Fruit fly (Drosophila melanogaster): ENCODE data around the gene rdx.

The rdx gene

dm6 chr3R:14007550-14007949 is 24.3 kb downstream of the rdx start (continued):
- TF ChIP-seq Neu2 (GFP tag; optimal IDR thresholded peaks at IDR 0.05; ENCODE audit: borderline replicate concordance) (no peak), luna (GFP tag; optimal IDR thresholded peaks at IDR 0.05) (no peak), zfh1 (GFP tag; IDR thresholded peaks at IDR 0.05) (no peak), Lpt (GFP tag; optimal IDR thresholded peaks at IDR 0.05) (no peak), CG10979 (tag; optimal IDR thresholded peaks at IDR 0.05) (peak; percentile 67), lov (optimal IDR thresholded peaks at IDR 0.05) (no peak), lov (GFP tag; IDR thresholded peaks at IDR 0.05) (no peak), dysf (GFP tag; IDR thresholded peaks at IDR 0.05) (no peak), CG14050 (GFP tag; IDR thresholded peaks at IDR 0.05) (no peak), CG15696 (tag; optimal IDR thresholded peaks at IDR 0.05) (peak; percentile 54), CG14710 (tag; optimal IDR thresholded peaks at IDR 0.05) (peak; percentile 54), shn (GFP tag; optimal IDR thresholded peaks at IDR 0.05) (no peak), Asciz (GFP tag; optimal IDR thresholded peaks at IDR 0.05) (no peak), Drgx (GFP tag; IDR thresholded peaks at IDR 0.05) (peak; percentile 81), CG15514 (GFP tag; optimal IDR thresholded peaks at IDR 0.05) (peak; percentile 9), CG7372 (GFP tag; IDR thresholded peaks at IDR 0.05) (no peak), CG14965 (GFP tag; optimal IDR thresholded peaks at IDR 0.05; ENCODE audit: borderline replicate concordance) (no peak), Jarid2 (GFP tag; optimal IDR thresholded peaks at IDR 0.05) (peak; percentile 6), gsb-n (tag; optimal IDR thresholded peaks at IDR 0.05) (peak; percentile 25), phol (tag; optimal IDR thresholded peaks at IDR 0.05) (peak; percentile 14), CG7987 (GFP tag; optimal IDR thresholded peaks at IDR 0.05) (no peak), CG6272 (GFP tag; IDR thresholded peaks at IDR 0.05) (no peak), caup (GFP tag; optimal IDR thresholded peaks at IDR 0.05; ENCODE audit: severe bottlenecking) (no peak), MTF-1 (GFP tag; optimal IDR thresholded peaks at IDR 0.05; ENCODE audit: borderline replicate concordance) (no peak), fd96Cb (tag; optimal IDR thresholded peaks at IDR 0.05) (peak; percentile 20), toy (GFP tag; IDR thresholded peaks at IDR 0.05) (no peak), Fer1 (GFP tag; optimal IDR thresholded peaks at IDR 0.05) (no peak), Myb (GFP tag; optimal IDR thresholded peaks at IDR 0.05) (no peak), HmgZ (tag; optimal IDR thresholded peaks at IDR 0.05) (no peak), esg (GFP tag; conservative IDR thresholded peaks at IDR 0.05) (no peak), CG10565 (GFP tag; optimal IDR thresholded peaks at IDR 0.05) (no peak), CG17361 (GFP tag; IDR thresholded peaks at IDR 0.05) (no peak), CG10462 (GFP tag; optimal IDR thresholded peaks at IDR 0.05) (no peak), Hsf (GFP tag; optimal IDR thresholded peaks at IDR 0.05) (no peak), Hr3 (GFP tag; optimal IDR thresholded peaks at IDR 0.05) (no peak), Scr (GFP tag; IDR thresholded peaks at IDR 0.05; ENCODE audit: partially characterized antibody) (no peak), Lim3 (GFP tag; IDR thresholded peaks at IDR 0.05) (no peak), ash1 (GFP tag; optimal IDR thresholded peaks at IDR 0.05) (no peak), lmd (GFP tag; IDR thresholded peaks at IDR 0.05) (no peak), row (GFP tag; IDR thresholded peaks at IDR 0.05) (peak; percentile 38; the same call in 1 of the 3 replicates), Blimp-1 (GFP tag; optimal IDR thresholded peaks at IDR 0.05) (peak; percentile 44), CG16779 (GFP tag; IDR thresholded peaks at IDR 0.05) (no peak), CG10654 (GFP tag; optimal IDR thresholded peaks at IDR 0.05) (no peak), Mes4 (GFP tag; optimal IDR thresholded peaks at IDR 0.05) (no peak), wor (GFP tag; IDR thresholded peaks at IDR 0.05) (no peak), unpg (GFP tag; optimal IDR thresholded peaks at IDR 0.05) (peak; percentile 18), CG17328 (GFP tag; IDR thresholded peaks at IDR 0.05) (no peak), CG5953 (GFP tag; IDR thresholded peaks at IDR 0.05) (no peak), fd102C (GFP tag; optimal IDR thresholded peaks at IDR 0.05) (no peak), Six4 (GFP tag; optimal IDR thresholded peaks at IDR 0.05) (peak; percentile 21), Xbp1 (GFP tag; optimal IDR thresholded peaks at IDR 0.05) (no peak), usp (GFP tag; optimal IDR thresholded peaks at IDR 0.05) (no peak)

Measured in whole organism, embryonic.